Worm (Caenorhabditis elegans) whole organism, young adult: Measurements from ENCODE around the gene Y44A6C.1.

Experiments
- B0019.2 ChIP-seq: fragments of 200-800 bp; sonication (Bioruptor generic); conservative IDR thresholded peaks from 2 replicates; pipeline ENCODE4 v1.3.6; 2022; ENCODE audit warnings: missing genetic modification reagents, missing genetic modification characterization, missing compliant biosample characterization
- B0035.1 ChIP-seq: sonication (generic microtip); optimal IDR thresholded peaks from 2 replicates; lab custom pipeline; 2016; ENCODE audit warnings: missing genetic modification characterization, mild to moderate bottlenecking, missing compliant biosample characterization, missing genotype, missing genetic modification reagents
- B0261.1 ChIP-seq: sonication (generic microtip); optimal IDR thresholded peaks from 2 replicates; lab custom pipeline; 2016; ENCODE audit warnings: mild to moderate bottlenecking, missing genetic modification characterization, moderate library complexity, missing compliant biosample characterization
- B0336.3 ChIP-seq: fragments of 200-800 bp; sonication (Bioruptor generic); IDR thresholded peaks from 2 replicates; pipeline ENCODE4 v1.3.6; 2022; ENCODE audit warnings: missing genetic modification characterization, missing compliant biosample characterization
- C06A6.2 ChIP-seq: fragments of 200-800 bp; sonication (Bioruptor generic); conservative IDR thresholded peaks from 2 replicates; pipeline ENCODE4 v1.3.6; 2022; ENCODE audit warnings: missing genetic modification characterization, missing compliant biosample characterization
- D2030.7 ChIP-seq: fragments of 200-800 bp; sonication (Bioruptor generic); IDR thresholded peaks from 2 replicates; pipeline ENCODE4 v1.3.6; 2022; ENCODE audit warnings: missing genetic modification reagents, missing genetic modification characterization, missing compliant biosample characterization
- F10E7.11 ChIP-seq: sonication (generic microtip); optimal IDR thresholded peaks from 2 replicates; lab custom pipeline; 2017; ENCODE audit warnings: mild to moderate bottlenecking, missing genetic modification characterization, moderate library complexity, missing compliant biosample characterization
- F33H1.4 ChIP-seq: fragments of 200-800 bp; sonication (Bioruptor generic); IDR thresholded peaks from 2 replicates; pipeline ENCODE4 v1.3.6; 2022; ENCODE audit warnings: missing genetic modification reagents, missing genetic modification characterization, missing compliant biosample characterization
- F52B5.7 ChIP-seq: sonication (generic microtip); optimal IDR thresholded peaks from 2 replicates; lab custom pipeline; 2016; ENCODE audit warnings: mild to moderate bottlenecking, missing genetic modification characterization, missing compliant biosample characterization
- F55B11.4 ChIP-seq: sonication (generic microtip); optimal IDR thresholded peaks from 2 replicates; lab custom pipeline; 2016; ENCODE audit warnings: missing compliant biosample characterization, missing genetic modification characterization, borderline replicate concordance; ENCODE audit not compliant: insufficient read depth
- ZK185.1 ChIP-seq: sonication (generic microtip); optimal IDR thresholded peaks from 2 replicates; lab custom pipeline; 2016; ENCODE audit warnings: mild to moderate bottlenecking, missing genetic modification characterization, missing compliant biosample characterization; ENCODE audit not compliant: poor library complexity, severe bottlenecking
- ama-1 ChIP-seq, 3 experiments: fragments of 150-350 bp in 1 of 3; sonication (generic microtip) in 2 of 3; optimal IDR thresholded peaks; 2 replicates each; lab custom pipeline; 2014 to 2018; ENCODE audit warnings: missing biosample characterization in 2 of 3, missing genetic modification characterization in 2 of 3, missing genetic modification reagents in 2 of 3
- attf-6 ChIP-seq: fragments of 200-800 bp; sonication (Bioruptor generic); IDR thresholded peaks from 2 replicates; pipeline ENCODE4 v1.3.6; 2022; ENCODE audit warnings: missing genetic modification reagents, missing genetic modification characterization, missing compliant biosample characterization
- ceh-27 ChIP-seq: fragments of 200-800 bp; sonication (Bioruptor generic); optimal IDR thresholded peaks from 2 replicates; lab custom pipeline; 2018; ENCODE audit warnings: mild to moderate bottlenecking, missing genetic modification characterization, moderate library complexity, missing compliant biosample characterization
- dpff-1 ChIP-seq: sonication (generic microtip); optimal IDR thresholded peaks from 2 replicates; lab custom pipeline; 2017; ENCODE audit warnings: mild to moderate bottlenecking, missing genetic modification characterization, missing compliant biosample characterization
- efl-1 ChIP-seq: fragments of 150-350 bp; optimal IDR thresholded peaks from 2 replicates; lab custom pipeline; 2014; ENCODE audit warnings: missing biosample characterization, missing genetic modification reagents, missing genetic modification characterization
- ekl-4 ChIP-seq: fragments of 200-800 bp; sonication (Bioruptor generic); IDR thresholded peaks from 2 replicates; pipeline ENCODE4 v1.3.6; 2022; ENCODE audit warnings: missing genetic modification reagents, missing genetic modification characterization, missing compliant biosample characterization
- him-1 ChIP-seq: sonication (generic microtip); optimal IDR thresholded peaks from 2 replicates; lab custom pipeline; 2016; ENCODE audit warnings: missing genotype, missing genetic modification reagents, missing genetic modification characterization, missing compliant biosample characterization
- hmg-1.2 ChIP-seq: fragments of 200-800 bp; sonication (Bioruptor generic); IDR thresholded peaks from 2 replicates; pipeline ENCODE4 v1.3.6; 2022; ENCODE audit warnings: missing genetic modification reagents, missing genetic modification characterization, missing compliant biosample characterization
- hrde-1 ChIP-seq: sonication (generic microtip); optimal IDR thresholded peaks from 2 replicates; lab custom pipeline; 2016; ENCODE audit warnings: missing genetic modification characterization, mild to moderate bottlenecking, missing compliant biosample characterization, moderate library complexity, missing genotype, missing genetic modification reagents, borderline replicate concordance
- lin-40 ChIP-seq: sonication (generic microtip); optimal IDR thresholded peaks from 2 replicates; lab custom pipeline; 2016; ENCODE audit warnings: missing genetic modification characterization, mild to moderate bottlenecking, missing compliant biosample characterization, missing genotype, missing genetic modification reagents
- lir-1 ChIP-seq: fragments of 200-800 bp; sonication (Bioruptor generic); conservative IDR thresholded peaks from 2 replicates; pipeline ENCODE4 v1.3.6; 2022; ENCODE audit warnings: missing genetic modification reagents, missing genetic modification characterization, missing compliant biosample characterization
- lsl-1 ChIP-seq: fragments of 200-800 bp; sonication (Bioruptor generic); optimal IDR thresholded peaks from 2 replicates; lab custom pipeline; 2018; ENCODE audit warnings: mild to moderate bottlenecking, missing genetic modification characterization, moderate library complexity, missing compliant biosample characterization
- madf-10 ChIP-seq: sonication (generic microtip); optimal IDR thresholded peaks from 2 replicates; lab custom pipeline; 2016; ENCODE audit warnings: mild to moderate bottlenecking, missing genetic modification characterization, missing compliant biosample characterization
- madf-6 ChIP-seq: fragments of 200-800 bp; sonication (Bioruptor generic); IDR thresholded peaks from 2 replicates; pipeline ENCODE4 v1.3.6; 2022; ENCODE audit warnings: missing genetic modification reagents, missing genetic modification characterization, missing compliant biosample characterization
- madf-8 ChIP-seq: fragments of 200-800 bp; sonication (Bioruptor generic); conservative IDR thresholded peaks from 2 replicates; pipeline ENCODE4 v1.3.6; 2022; ENCODE audit warnings: missing genetic modification reagents, missing genetic modification characterization, missing compliant biosample characterization
- nhr-120 ChIP-seq: fragments of 200-800 bp; sonication (Bioruptor generic); IDR thresholded peaks from 2 replicates; pipeline ENCODE4 v1.3.6; 2022; ENCODE audit warnings: missing genetic modification characterization, missing compliant biosample characterization
- nhr-90 ChIP-seq: sonication (generic microtip); optimal IDR thresholded peaks from 2 replicates; lab custom pipeline; 2016; ENCODE audit warnings: missing genotype, mild to moderate bottlenecking, missing genetic modification characterization, missing compliant biosample characterization
- pbrm-1 ChIP-seq: fragments of 200-800 bp; sonication (Bioruptor generic); IDR thresholded peaks from 2 replicates; pipeline ENCODE4 v1.3.6; 2022; ENCODE audit warnings: missing genetic modification reagents, missing genetic modification characterization, missing compliant biosample characterization
- sdz-38 ChIP-seq: sonication (generic microtip); optimal IDR thresholded peaks from 2 replicates; lab custom pipeline; 2016; ENCODE audit warnings: missing genotype, missing genetic modification characterization, missing compliant biosample characterization
- snpc-1.1 ChIP-seq: sonication (generic microtip); optimal IDR thresholded peaks from 2 replicates; lab custom pipeline; 2017; ENCODE audit warnings: missing genetic modification characterization, mild to moderate bottlenecking, missing compliant biosample characterization, antibody characterized with exemption, moderate library complexity, missing genotype, missing genetic modification reagents; ENCODE audit not compliant: insufficient read depth
- snpc-1.3 ChIP-seq: sonication (generic microtip); optimal IDR thresholded peaks from 2 replicates; lab custom pipeline; 2017; ENCODE audit warnings: missing genetic modification characterization, mild to moderate bottlenecking, missing compliant biosample characterization, antibody characterized with exemption, moderate library complexity, missing genotype, missing genetic modification reagents; ENCODE audit not compliant: insufficient read depth
- snpc-3.4 ChIP-seq: sonication (generic microtip); optimal IDR thresholded peaks from 2 replicates; lab custom pipeline; 2017; ENCODE audit warnings: missing genetic modification characterization, mild to moderate bottlenecking, missing compliant biosample characterization, antibody characterized with exemption, moderate library complexity, missing genotype, missing genetic modification reagents
- snpc-4 ChIP-seq, 5 experiments: fragments of 150-350 bp in 1 of 5; sonication (generic microtip) in 4 of 5; optimal IDR thresholded peaks; 2 replicates each; lab custom pipeline; 2014 to 2018; ENCODE audit warnings: missing genetic modification characterization in 5 of 5, missing biosample characterization in 3 of 5, antibody characterized with exemption in 2 of 5, mild to moderate bottlenecking in 2 of 5, missing compliant biosample characterization in 2 of 5, missing genotype in 2 of 5, moderate library complexity in 2 of 5, missing genetic modification reagents in 1 of 5
- tbp1 ChIP-seq: fragments of 200-800 bp; sonication (Bioruptor generic); optimal IDR thresholded peaks from 2 replicates; lab custom pipeline; 2018; ENCODE audit warnings: mild to moderate bottlenecking, missing genetic modification characterization, missing compliant biosample characterization
- tbx-9 ChIP-seq: sonication (generic microtip); optimal IDR thresholded peaks from 2 replicates; lab custom pipeline; 2016; ENCODE audit warnings: borderline replicate concordance, missing genetic modification characterization, inconsistent platforms, missing compliant biosample characterization
- tlf-1 ChIP-seq: fragments of 200-800 bp; sonication (Bioruptor generic); optimal IDR thresholded peaks from 2 replicates; lab custom pipeline; 2018; ENCODE audit warnings: mild to moderate bottlenecking, missing genetic modification characterization, missing compliant biosample characterization
- unc-130 ChIP-seq: sonication (generic microtip); optimal IDR thresholded peaks from 2 replicates; lab custom pipeline; 2016; ENCODE audit warnings: missing genetic modification reagents, missing genetic modification characterization, missing compliant biosample characterization
- unc-62 ChIP-seq: fragments of 150-350 bp; optimal IDR thresholded peaks from 2 replicates; lab custom pipeline; 2014; ENCODE audit warnings: missing biosample characterization, missing genetic modification reagents, missing genetic modification characterization
- xnd-1 ChIP-seq: sonication (generic microtip); optimal IDR thresholded peaks from 2 replicates; lab custom pipeline; 2016; ENCODE audit warnings: missing genotype, missing genetic modification reagents, missing genetic modification characterization, missing compliant biosample characterization
- ztf-25 ChIP-seq: fragments of 200-800 bp; sonication (Bioruptor generic); IDR thresholded peaks from 2 replicates; pipeline ENCODE4 v1.3.6; 2022; ENCODE audit warnings: missing genetic modification reagents, missing genetic modification characterization, missing compliant biosample characterization
- ztf-26 ChIP-seq: sonication (generic microtip); optimal IDR thresholded peaks from 2 replicates; lab custom pipeline; 2017; ENCODE audit warnings: missing genetic modification characterization, missing compliant biosample characterization
- ztf-28 ChIP-seq: fragments of 200-800 bp; sonication (Bioruptor generic); IDR thresholded peaks from 2 replicates; pipeline ENCODE4 v1.3.6; 2022; ENCODE audit warnings: missing genetic modification reagents, missing genetic modification characterization, missing compliant biosample characterization
- ztf-6 ChIP-seq: fragments of 200-800 bp; sonication (Bioruptor generic); IDR thresholded peaks from 2 replicates; pipeline ENCODE4 v1.3.6; 2022; ENCODE audit warnings: missing genetic modification reagents, missing genetic modification characterization, missing compliant biosample characterization

The Y44A6C.1 gene

DNA sequence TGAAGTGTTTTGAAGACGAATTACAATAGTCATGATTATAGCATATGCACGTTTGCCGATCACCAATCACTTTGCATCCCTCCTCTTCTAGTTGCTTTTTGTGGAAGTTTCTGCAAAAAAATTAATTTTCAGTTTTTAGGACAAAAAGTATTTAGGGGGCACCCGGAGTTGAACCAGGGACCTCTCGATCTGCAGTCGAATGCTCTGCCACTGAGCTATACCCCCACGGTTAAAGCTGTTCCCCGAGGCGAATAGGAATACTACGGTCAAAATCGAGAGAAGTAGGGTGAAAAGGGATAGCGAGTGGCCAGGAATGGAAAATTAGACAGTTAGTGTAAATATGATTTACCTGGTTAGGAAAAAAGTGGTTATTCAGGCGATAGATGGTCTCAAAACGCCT is 19.8 kb upstream of the Y44A6C.1 start (continued):
- TF ChIP-seq tlf-1 (GFP tag; lab: Kevin White, UChicago): no peak
- TF ChIP-seq F10E7.11 (tag; lab: Kevin White, UChicago): no peak
- no peak for TF ChIP-seq unc-62 (GFP tag; lab: Kevin White, UChicago)
- no peak for TF ChIP-seq madf-8 (GFP tag; lab: Robert Waterston, UW)
- TF ChIP-seq dpff-1 (tag; lab: Kevin White, UChicago): no peak
- no peak for TF ChIP-seq unc-130 (GFP tag; lab: Kevin White, UChicago)
- peak; percentile 45 for TF ChIP-seq ZK185.1 (tag; lab: Kevin White, UChicago)
- no peak for TF ChIP-seq sdz-38 (tag; lab: Kevin White, UChicago)
- TF ChIP-seq hrde-1 (tag; lab: Kevin White, UChicago): peak; percentile 38
- peak; percentile 81 for TF ChIP-seq him-1 (tag; lab: Kevin White, UChicago)
- TF ChIP-seq nhr-90 (tag; lab: Kevin White, UChicago): peak; percentile 74
- peak; percentile 26; the same call in 1 of the 2 replicates for TF ChIP-seq madf-6 (GFP tag; lab: Robert Waterston, UW)
- TF ChIP-seq ama-1 (optimal IDR thresholded peaks at IDR 0.05; lab: Kevin White, UChicago): no peak
- TF ChIP-seq ama-1 (GFP tag; optimal IDR thresholded peaks at IDR 0.05; lab: Kevin White, UChicago): peak; percentile 18 to 75
- TF ChIP-seq lin-40 (tag; lab: Kevin White, UChicago): peak; percentile 60
- TF ChIP-seq F52B5.7 (tag; lab: Kevin White, UChicago): peak; percentile 62
- TF ChIP-seq ceh-27: peak; percentile 59
- no peak for TF ChIP-seq F55B11.4 (tag; lab: Kevin White, UChicago)
- TF ChIP-seq, all 124 proteins: peak for 83

DNA sequence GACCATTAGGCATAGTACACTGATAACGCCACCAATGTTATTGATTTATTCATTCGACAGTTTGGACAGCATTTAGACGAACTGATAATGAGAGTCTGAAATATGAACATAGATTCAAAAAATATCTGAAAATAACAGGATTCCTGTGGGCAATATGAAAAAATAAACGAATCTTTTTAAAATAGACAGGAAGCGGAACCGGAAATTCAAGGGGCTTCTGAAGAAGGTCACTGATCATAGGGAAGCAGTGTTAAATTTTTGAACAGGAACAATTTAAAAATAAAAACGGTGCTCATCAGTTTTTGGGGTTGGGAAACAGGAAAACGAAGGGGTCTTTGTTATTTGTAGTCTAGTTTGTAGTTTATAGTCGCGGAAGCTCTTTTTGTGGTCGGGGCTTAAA is 15.5 kb upstream of the Y44A6C.1 start, which contains the start of gene F53F8.7:
TSS of gene F53F8.7 (minus strand) at position 101 of the 400 bp plus-strand sequence.
- TF ChIP-seq xnd-1 (tag; lab: Kevin White, UChicago) (no peak), efl-1 (GFP tag; lab: Kevin White, UChicago) (no peak), ztf-26 (tag; lab: Kevin White, UChicago) (no peak), C06A6.2 (GFP tag; lab: Robert Waterston, UW) (no peak), ztf-25 (no peak), madf-10 (no peak), B0019.2 (GFP tag; lab: Robert Waterston, UW) (no peak), B0261.1 (no peak), tbx-9 (tag; lab: Kevin White, UChicago) (no peak), lir-1 (GFP tag; lab: Robert Waterston, UW) (no peak), ztf-6 (GFP tag; lab: Robert Waterston, UW) (no peak), madf-6 (GFP tag; lab: Robert Waterston, UW) (no peak), lsl-1 (GFP tag; lab: Kevin White, UChicago) (no peak), F33H1.4 (GFP tag; lab: Robert Waterston, UW) (no peak), B0035.1 (no peak), B0336.3 (GFP tag; lab: Robert Waterston, UW) (no peak), nhr-120 (no peak), ztf-28 (GFP tag; lab: Robert Waterston, UW) (no peak)

DNA sequence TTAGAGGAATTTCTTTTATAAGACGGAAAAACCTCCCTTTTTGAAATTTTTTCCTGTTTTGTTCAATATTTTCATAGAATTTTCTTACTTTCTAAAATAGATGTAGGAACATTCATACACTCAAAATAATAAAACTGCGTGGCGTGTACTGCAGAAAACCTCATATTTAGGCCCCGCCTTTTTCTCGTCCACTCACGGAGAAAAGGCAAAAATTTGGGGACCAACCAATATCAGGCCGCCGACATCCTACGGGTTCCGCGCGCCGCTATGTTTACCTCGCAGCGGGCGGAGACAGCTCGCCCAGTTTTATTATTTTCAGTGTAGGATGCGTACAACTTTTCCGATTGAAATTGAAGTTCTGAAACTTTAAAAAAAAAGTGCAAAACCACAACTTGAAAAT is 14.9 kb upstream of the Y44A6C.1 start:
- TF ChIP-seq pbrm-1 (peak; percentile 41), D2030.7 (GFP tag; lab: Robert Waterston, UW) (peak; percentile 71), tbp1 (GFP tag; lab: Kevin White, UChicago) (peak; percentile 55), lsl-1 (GFP tag; lab: Kevin White, UChicago) (peak; percentile 27), him-1 (tag; lab: Kevin White, UChicago) (peak; percentile 68), snpc-1.1 (peak; percentile 91), ekl-4 (GFP tag; lab: Robert Waterston, UW) (0 out of 2 replicates have a peak, but pooled peaks have one; percentile 10), snpc-4 (GFP tag; optimal IDR thresholded peaks at IDR 0.05; lab: Kevin White, UChicago) (peak; percentile 91), snpc-4 (tag; optimal IDR thresholded peaks at IDR 0.05; lab: Kevin White, UChicago) (peak; percentile 63 to 96 (median 92)), hmg-1.2 (GFP tag; lab: Robert Waterston, UW) (peak; percentile 86), snpc-1.3 (tag; lab: Kevin White, UChicago) (peak; percentile 24), attf-6 (GFP tag; lab: Robert Waterston, UW) (0 out of 2 replicates have a peak, but pooled peaks have one; percentile 38), snpc-3.4 (peak; percentile 64)
